Fruit fly (Drosophila melanogaster) whole organism, embryonic: ENCODE data around the gene Gr98d.

Experiments
- Atf-2 ChIP-seq: fragments of 200-800 bp; sonication (Bioruptor generic); optimal IDR thresholded peaks from 2 replicates; lab custom pipeline; 2016; ENCODE audit warnings: missing biosample characterization, missing genetic modification characterization
- Atf6 ChIP-seq: fragments of 200-800 bp; sonication (Bioruptor generic); IDR thresholded peaks from 2 replicates; pipeline ENCODE4 v1.3.6; 2022; ENCODE audit warnings: missing biosample characterization, missing genetic modification characterization
- C15 ChIP-seq: fragments of 200-800 bp; sonication (Bioruptor generic); IDR thresholded peaks from 3 replicates; pipeline ENCODE4 v1.3.6; 2022; ENCODE audit warnings: missing biosample characterization, missing genetic modification characterization
- CG11093 ChIP-seq: fragments of 200-800 bp; sonication (Bioruptor generic); IDR thresholded peaks from 3 replicates; pipeline ENCODE4 v1.3.6; 2022; ENCODE audit warnings: missing biosample characterization, missing genetic modification characterization
- CG11504 ChIP-seq: fragments of 200-800 bp; sonication (Bioruptor generic); optimal IDR thresholded peaks from 3 replicates; lab custom pipeline; 2019; ENCODE audit warnings: missing biosample characterization, mild to moderate bottlenecking, missing genetic modification characterization, moderate library complexity
- CG12391 ChIP-seq: fragments of 200-800 bp; sonication (Bioruptor generic); optimal IDR thresholded peaks from 3 replicates; lab custom pipeline; 2018; ENCODE audit warnings: missing biosample characterization, mild to moderate bottlenecking, missing genetic modification characterization, moderate library complexity
- CG14050 ChIP-seq: fragments of 200-800 bp; sonication (Bioruptor generic); IDR thresholded peaks from 3 replicates; pipeline ENCODE4 v1.3.6; 2022; ENCODE audit warnings: missing biosample characterization, missing genetic modification characterization
- CG15696 ChIP-seq: fragments of 200-800 bp; sonication (Bioruptor generic); optimal IDR thresholded peaks from 2 replicates; lab custom pipeline; 2019; ENCODE audit warnings: missing biosample characterization, mild to moderate bottlenecking, missing genetic modification characterization, moderate library complexity
- CG1603 ChIP-seq: fragments of 200-800 bp; sonication (Bioruptor generic); optimal IDR thresholded peaks from 2 replicates; lab custom pipeline; 2019; ENCODE audit warnings: missing biosample characterization, mild to moderate bottlenecking, missing genetic modification characterization, moderate library complexity
- CG1647 ChIP-seq: fragments of 200-800 bp; sonication (Bioruptor generic); optimal IDR thresholded peaks from 3 replicates; lab custom pipeline; 2016; ENCODE audit warnings: missing biosample characterization, missing genetic modification characterization
- CG18599 ChIP-seq: fragments of 200-800 bp; sonication (Bioruptor generic); optimal IDR thresholded peaks from 3 replicates; lab custom pipeline; 2017; ENCODE audit warnings: missing biosample characterization, missing genetic modification characterization, mild to moderate bottlenecking, moderate library complexity, missing genetic modification reagents
- CG2120 ChIP-seq: fragments of 200-800 bp; sonication (Bioruptor generic); optimal IDR thresholded peaks from 3 replicates; lab custom pipeline; 2016; ENCODE audit warnings: missing biosample characterization, missing genetic modification characterization
- CG2678 ChIP-seq: fragments of 200-800 bp; sonication (Bioruptor generic); optimal IDR thresholded peaks from 3 replicates; lab custom pipeline; 2019; ENCODE audit warnings: missing biosample characterization, mild to moderate bottlenecking, missing genetic modification characterization, moderate library complexity
- CG31441 ChIP-seq: fragments of 200-800 bp; sonication (Bioruptor generic); IDR thresholded peaks from 2 replicates; pipeline ENCODE4 v1.3.6; 2022; ENCODE audit warnings: missing biosample characterization, missing genetic modification characterization
- CG3281 ChIP-seq: fragments of 200-800 bp; sonication (Bioruptor generic); optimal IDR thresholded peaks from 3 replicates; lab custom pipeline; 2017; ENCODE audit warnings: missing biosample characterization, mild to moderate bottlenecking, missing genetic modification characterization
- CG34422 ChIP-seq: fragments of 200-800 bp; sonication (Bioruptor generic); IDR thresholded peaks from 3 replicates; pipeline ENCODE4 v1.3.6; 2022; ENCODE audit warnings: missing biosample characterization, missing genetic modification characterization
- CG5180 ChIP-seq: fragments of 200-800 bp; sonication (Bioruptor generic); optimal IDR thresholded peaks from 3 replicates; lab custom pipeline; 2017; ENCODE audit warnings: missing biosample characterization, missing genetic modification characterization, mild to moderate bottlenecking, moderate library complexity, missing genetic modification reagents
- CG7963 ChIP-seq: fragments of 200-800 bp; sonication (Bioruptor generic); IDR thresholded peaks from 3 replicates; pipeline ENCODE4 v1.3.6; 2022; ENCODE audit warnings: missing biosample characterization, missing genetic modification characterization; ENCODE audit not compliant: partially characterized antibody
- CG9727 ChIP-seq: fragments of 200-800 bp; sonication (Bioruptor generic); optimal IDR thresholded peaks from 3 replicates; lab custom pipeline; 2017; ENCODE audit warnings: missing biosample characterization, mild to moderate bottlenecking, missing genetic modification characterization
- Dbx ChIP-seq: fragments of 200-800 bp; sonication (Bioruptor generic); IDR thresholded peaks from 3 replicates; pipeline ENCODE4 v1.3.6; 2022; ENCODE audit warnings: missing biosample characterization, missing genetic modification characterization
- Dfd ChIP-seq, 2 experiments: fragments of >200 bp; optimal IDR thresholded peaks; 2 replicates each; lab custom pipeline; 2017; ENCODE audit warnings: missing biosample characterization in 2 of 2, missing genetic modification characterization in 2 of 2
- Ets65A ChIP-seq: fragments of 200-800 bp; sonication (Bioruptor generic); peaks from one replicate; lab custom pipeline; 2016; ENCODE audit warnings: missing biosample characterization, missing genetic modification characterization
- Hr51 ChIP-seq, 2 experiments: fragments of 200-800 bp; sonication (Bioruptor generic); optimal IDR thresholded peaks; 2 replicates in 1 of 2; 3 replicates in 1 of 2; lab custom pipeline; 2016 to 2018; ENCODE audit warnings: missing biosample characterization in 2 of 2, missing genetic modification characterization in 2 of 2, mild to moderate bottlenecking in 1 of 2, moderate library complexity in 1 of 2
- Mes4 ChIP-seq: fragments of 200-800 bp; sonication (Bioruptor generic); optimal IDR thresholded peaks from 2 replicates; lab custom pipeline; 2016; ENCODE audit warnings: missing biosample characterization, missing genetic modification characterization
- Ptx1 ChIP-seq: fragments of 200-800 bp; sonication (Bioruptor generic); IDR thresholded peaks from 2 replicates; pipeline ENCODE4 v1.3.6; 2022; ENCODE audit warnings: missing biosample characterization, missing genetic modification characterization
- bsh ChIP-seq, 2 experiments: fragments of 200-800 bp; sonication (Bioruptor generic); optimal IDR thresholded peaks; 2 replicates each; lab custom pipeline; 2017 to 2018; ENCODE audit warnings: mild to moderate bottlenecking in 2 of 2, missing biosample characterization in 2 of 2, missing genetic modification characterization in 2 of 2, moderate library complexity in 1 of 2
- chinmo ChIP-seq: fragments of 200-800 bp; sonication (Bioruptor generic); IDR thresholded peaks from 4 replicates; pipeline ENCODE4 v1.3.6; 2022; ENCODE audit warnings: missing biosample characterization, missing genetic modification characterization; ENCODE audit not compliant: partially characterized antibody
- dysf ChIP-seq: fragments of 200-800 bp; sonication (Bioruptor generic); IDR thresholded peaks from 3 replicates; pipeline ENCODE4 v1.3.6; 2022; ENCODE audit warnings: missing biosample characterization, missing genetic modification characterization
- fd3F ChIP-seq: fragments of 200-800 bp; sonication (Bioruptor generic); optimal IDR thresholded peaks from 2 replicates; lab custom pipeline; 2018; ENCODE audit warnings: missing biosample characterization, mild to moderate bottlenecking, missing genetic modification characterization, moderate library complexity
- gcm2 ChIP-seq: fragments of 200-800 bp; sonication (Bioruptor generic); optimal IDR thresholded peaks from 2 replicates; lab custom pipeline; 2016; ENCODE audit warnings: missing biosample characterization, missing genetic modification characterization
- gem ChIP-seq: fragments of 200-800 bp; sonication (Bioruptor generic); optimal IDR thresholded peaks from 2 replicates; lab custom pipeline; 2019; ENCODE audit warnings: missing biosample characterization, mild to moderate bottlenecking, missing genetic modification characterization, moderate library complexity
- kay ChIP-seq: fragments of 200-800 bp; sonication (Bioruptor generic); optimal IDR thresholded peaks from 2 replicates; lab custom pipeline; 2016; ENCODE audit warnings: missing biosample characterization, missing genetic modification characterization
- lab ChIP-seq: fragments of 200-800 bp; sonication (Bioruptor generic); optimal IDR thresholded peaks from 3 replicates; lab custom pipeline; 2017; ENCODE audit warnings: missing biosample characterization, missing genetic modification characterization, mild to moderate bottlenecking, moderate library complexity, missing genetic modification reagents
- lmd ChIP-seq: fragments of 200-800 bp; sonication (Bioruptor generic); IDR thresholded peaks from 2 replicates; pipeline ENCODE4 v1.3.6; 2022; ENCODE audit warnings: missing biosample characterization, missing genetic modification characterization
- nmo ChIP-seq: fragments of 200-800 bp; sonication (Bioruptor generic); optimal IDR thresholded peaks from 2 replicates; lab custom pipeline; 2018; ENCODE audit warnings: missing biosample characterization, mild to moderate bottlenecking, missing genetic modification characterization, moderate library complexity
- phol ChIP-seq: fragments of 200-800 bp; sonication (Bioruptor generic); optimal IDR thresholded peaks from 3 replicates; lab custom pipeline; 2018; ENCODE audit warnings: missing biosample characterization, mild to moderate bottlenecking, missing genetic modification characterization, moderate library complexity
- psq ChIP-seq: fragments of 200-800 bp; sonication (Bioruptor generic); optimal IDR thresholded peaks from 2 replicates; lab custom pipeline; 2017; ENCODE audit warnings: missing biosample characterization, missing genetic modification characterization
- repo ChIP-seq: fragments of 200-800 bp; sonication (Bioruptor generic); optimal IDR thresholded peaks from 2 replicates; lab custom pipeline; 2016; ENCODE audit warnings: missing biosample characterization, missing genetic modification characterization
- sens ChIP-seq: fragments of 200-800 bp; sonication (Bioruptor generic); peaks from one replicate; lab custom pipeline; 2016; ENCODE audit warnings: missing biosample characterization, missing genetic modification characterization
- trh ChIP-seq: fragments of 200-800 bp; sonication (Bioruptor generic); optimal IDR thresholded peaks from 2 replicates; lab custom pipeline; 2016; ENCODE audit warnings: missing biosample characterization, missing genetic modification characterization
- zen ChIP-seq: fragments of 200-800 bp; sonication (Bioruptor generic); optimal IDR thresholded peaks from 3 replicates; lab custom pipeline; 2018; ENCODE audit warnings: missing biosample characterization, mild to moderate bottlenecking, missing genetic modification characterization, moderate library complexity

Gr98d gene

DNA sequence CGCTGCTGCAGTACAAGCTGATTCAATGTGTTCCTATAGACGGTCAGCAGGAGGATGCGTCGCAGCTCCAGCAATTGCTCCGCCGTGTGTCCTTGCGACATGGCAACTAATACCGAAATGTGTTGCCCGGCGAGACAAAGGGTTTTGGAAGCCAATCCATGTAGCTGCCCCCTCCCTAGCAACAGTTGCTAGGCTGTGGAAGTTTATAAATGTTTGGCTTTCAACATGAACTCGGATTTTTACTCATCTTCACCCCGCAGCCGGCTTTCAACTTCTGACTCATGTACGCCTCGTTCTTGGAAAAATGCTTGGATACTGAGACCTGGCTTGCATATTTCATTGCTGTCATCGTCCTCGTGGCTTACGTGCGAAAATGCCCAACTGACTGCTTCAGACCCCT lies 28.7 kb upstream of the Gr98d start, which contains the start of gene CG13972:
Gene CG13972, minus strand, starts transcription at position 101 of the 400 bp plus-strand sequence.
- TF ChIP-seq Ets65A (GFP tag; lab: Kevin White, UChicago): peak; percentile 88
- no peak for TF ChIP-seq CG14050 (GFP tag; lab: Robert Waterston, UW)

DNA sequence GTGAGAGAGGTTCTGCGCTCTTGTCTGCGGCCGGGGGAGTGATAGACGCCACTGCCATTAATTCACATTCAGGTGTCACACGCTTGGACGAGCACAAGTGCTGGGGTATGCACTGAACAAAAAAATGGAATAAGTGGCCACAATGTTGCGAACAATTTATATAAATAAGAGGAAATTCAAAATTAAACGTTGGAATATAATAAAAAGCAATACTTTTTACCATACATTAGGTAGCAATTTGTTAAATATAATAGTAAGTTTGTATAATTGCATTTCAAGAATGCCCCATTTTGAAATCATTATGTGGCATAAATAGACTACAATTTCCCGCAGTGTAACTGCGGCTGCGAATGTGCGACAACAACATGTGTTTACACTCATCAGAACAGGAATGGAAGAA lies 26.0 kb upstream of the Gr98d start:
- no peak for TF ChIP-seq zen (tag; lab: Kevin White, UChicago)
- TF ChIP-seq lmd (GFP tag; lab: Robert Waterston, UW): peak; percentile 41
- TF ChIP-seq Dfd (GFP tag; optimal IDR thresholded peaks at IDR 0.05; lab: Kevin White, UChicago): no peak
- TF ChIP-seq dysf (GFP tag; lab: Robert Waterston, UW): 0 out of 3 replicates have a peak, but pooled peaks have one; percentile 30
- no peak for TF ChIP-seq CG1603
- no peak for TF ChIP-seq CG5180 (GFP tag; lab: Kevin White, UChicago)
- no peak for TF ChIP-seq gcm2 (GFP tag; lab: Kevin White, UChicago)
- TF ChIP-seq CG12391 (tag; lab: Kevin White, UChicago): no peak
- no peak for TF ChIP-seq Hr51 (GFP tag; optimal IDR thresholded peaks at IDR 0.05; lab: Kevin White, UChicago)
- no peak for TF ChIP-seq trh (GFP tag; lab: Kevin White, UChicago)
- peak; percentile 82 for TF ChIP-seq sens
- TF ChIP-seq fd3F (GFP tag; lab: Kevin White, UChicago): no peak
- peak; percentile 20 for TF ChIP-seq CG9727 (GFP tag; lab: Kevin White, UChicago)
- peak; percentile 90 for TF ChIP-seq Ets65A (GFP tag; lab: Kevin White, UChicago)
- no peak for TF ChIP-seq C15 (GFP tag; lab: Robert Waterston, UW)
- no peak for TF ChIP-seq CG11093 (GFP tag; lab: Robert Waterston, UW)
- TF ChIP-seq CG15696 (tag; lab: Kevin White, UChicago): peak; percentile 11
- TF ChIP-seq CG34422: no peak
- TF ChIP-seq bsh (GFP tag; optimal IDR thresholded peaks at IDR 0.05; lab: Kevin White, UChicago): no peak
- no peak for TF ChIP-seq chinmo
- 0 out of 2 replicates have a peak, but pooled peaks have one; percentile 10 for TF ChIP-seq Ptx1 (GFP tag; lab: Robert Waterston, UW)
- peak; percentile 9 for TF ChIP-seq CG2678
- TF ChIP-seq CG7963 (GFP tag; lab: Robert Waterston, UW): no peak
- peak; percentile 23 for TF ChIP-seq gem (tag; lab: Kevin White, UChicago)
- 0 out of 2 replicates have a peak, but pooled peaks have one; percentile 32 for TF ChIP-seq CG31441 (GFP tag; lab: Robert Waterston, UW)
- TF ChIP-seq psq (GFP tag; lab: Kevin White, UChicago): no peak
- peak; percentile 4 for TF ChIP-seq CG3281 (GFP tag; lab: Kevin White, UChicago)
- TF ChIP-seq repo: no peak
- TF ChIP-seq nmo (GFP tag; lab: Kevin White, UChicago): peak; percentile 2
- peak; percentile 45 for TF ChIP-seq CG11504
- TF ChIP-seq Dbx: no peak
- no peak for TF ChIP-seq CG2120 (GFP tag; lab: Kevin White, UChicago)
- TF ChIP-seq CG18599 (GFP tag; lab: Kevin White, UChicago): peak; percentile 32
- peak; percentile 34 for TF ChIP-seq lab
- no peak for TF ChIP-seq kay (GFP tag; lab: Kevin White, UChicago)
- no peak for TF ChIP-seq Mes4 (GFP tag; lab: Kevin White, UChicago)
- peak; percentile 36 for TF ChIP-seq phol (tag; lab: Kevin White, UChicago)
- TF ChIP-seq CG1647 (GFP tag; lab: Kevin White, UChicago): no peak
- TF ChIP-seq Atf6 (GFP tag; lab: Robert Waterston, UW): no peak
- TF ChIP-seq Atf-2 (GFP tag; lab: Kevin White, UChicago): no peak
